Worm (Caenorhabditis elegans) whole organism, mixed stage, embryonic: ENCODE results near the gene lin-14.

ENCODE experiments used
- M03D4.4 ChIP-seq: sonication (generic microtip); optimal IDR thresholded peaks from 2 replicates; lab custom pipeline; 2017; ENCODE audit warnings: mild to moderate bottlenecking, missing genetic modification characterization, missing compliant biosample characterization
- bed-3 ChIP-seq: fragments of 200-800 bp; sonication (Bioruptor generic); optimal IDR thresholded peaks from 3 replicates; lab custom pipeline; 2018; ENCODE audit warnings: mild to moderate bottlenecking, missing genetic modification characterization, moderate library complexity, missing compliant biosample characterization
- blmp-1 ChIP-seq: fragments of 150-350 bp; optimal IDR thresholded peaks from 2 replicates; lab custom pipeline; 2014; ENCODE audit warnings: missing biosample characterization, missing genetic modification characterization
- ceh-39 ChIP-seq: fragments of 150-350 bp; optimal IDR thresholded peaks from 2 replicates; lab custom pipeline; 2014; ENCODE audit warnings: missing biosample characterization, missing genetic modification characterization
- ces-1 ChIP-seq: fragments of 150-350 bp; optimal IDR thresholded peaks from 2 replicates; lab custom pipeline; 2014; ENCODE audit warnings: missing biosample characterization, missing genetic modification reagents, missing genetic modification characterization
- cnd-1 ChIP-seq: fragments of 200-800 bp; sonication (Bioruptor generic); optimal IDR thresholded peaks from 2 replicates; lab custom pipeline; 2018; ENCODE audit warnings: mild to moderate bottlenecking, missing genetic modification characterization, missing compliant biosample characterization
- drap-1 ChIP-seq: fragments of 200-800 bp; sonication (Bioruptor generic); optimal IDR thresholded peaks from 3 replicates; lab custom pipeline; 2018; ENCODE audit warnings: mild to moderate bottlenecking, missing genetic modification characterization, missing compliant biosample characterization
- elt-1 ChIP-seq: sonication (generic microtip); optimal IDR thresholded peaks from 2 replicates; lab custom pipeline; 2017; ENCODE audit warnings: missing genetic modification characterization, mild to moderate bottlenecking, missing compliant biosample characterization, antibody characterized with exemption, moderate library complexity, borderline replicate concordance; ENCODE audit not compliant: insufficient read depth
- flh-1 ChIP-seq: fragments of 200-800 bp; sonication (Bioruptor generic); optimal IDR thresholded peaks from 2 replicates; lab custom pipeline; 2018; ENCODE audit warnings: mild to moderate bottlenecking, missing genetic modification characterization, moderate library complexity, missing compliant biosample characterization
- ham-2 ChIP-seq: fragments of 200-800 bp; sonication (Bioruptor generic); optimal IDR thresholded peaks from 2 replicates; lab custom pipeline; 2018; ENCODE audit warnings: mild to moderate bottlenecking, missing genetic modification characterization, missing compliant biosample characterization
- hlh-1 ChIP-seq: fragments of 150-350 bp; optimal IDR thresholded peaks from 2 replicates; lab custom pipeline; 2014; ENCODE audit warnings: missing biosample characterization, missing genetic modification reagents, missing genetic modification characterization
- lin-13 ChIP-seq: fragments of 150-350 bp; optimal IDR thresholded peaks from 2 replicates; lab custom pipeline; 2014; ENCODE audit warnings: missing biosample characterization, missing genetic modification characterization
- lin-32 ChIP-seq: fragments of 200-800 bp; sonication (Bioruptor generic); optimal IDR thresholded peaks from 2 replicates; lab custom pipeline; 2018; ENCODE audit warnings: mild to moderate bottlenecking, missing genetic modification characterization, missing compliant biosample characterization
- lsy-2 ChIP-seq: fragments of 150-350 bp; optimal IDR thresholded peaks from 2 replicates; lab custom pipeline; 2014; ENCODE audit warnings: missing biosample characterization, missing genetic modification characterization
- mab-5 ChIP-seq: fragments of 150-350 bp; optimal IDR thresholded peaks from 2 replicates; lab custom pipeline; 2014; ENCODE audit warnings: missing biosample characterization, missing genetic modification characterization
- mep-1 ChIP-seq: fragments of 150-350 bp; optimal IDR thresholded peaks from 2 replicates; lab custom pipeline; 2017; ENCODE audit warnings: missing biosample characterization, missing genetic modification reagents, missing genetic modification characterization, inconsistent platforms
- mls-2 ChIP-seq: sonication (generic microtip); optimal IDR thresholded peaks from 2 replicates; lab custom pipeline; 2016; ENCODE audit warnings: mild to moderate bottlenecking, missing genetic modification characterization, moderate library complexity, missing compliant biosample characterization
- nhr-12 ChIP-seq: fragments of 150-350 bp; optimal IDR thresholded peaks from 2 replicates; lab custom pipeline; 2014; ENCODE audit warnings: missing biosample characterization, missing genetic modification characterization
- nhr-2 ChIP-seq: fragments of 150-350 bp; optimal IDR thresholded peaks from 2 replicates; lab custom pipeline; 2014; ENCODE audit warnings: missing biosample characterization, missing genetic modification characterization
- nhr-237 ChIP-seq: fragments of 150-350 bp; optimal IDR thresholded peaks from 2 replicates; lab custom pipeline; 2014; ENCODE audit warnings: missing biosample characterization, missing genetic modification characterization
- nhr-28 ChIP-seq: fragments of 150-350 bp; optimal IDR thresholded peaks from 2 replicates; lab custom pipeline; 2014; ENCODE audit warnings: missing biosample characterization, missing genetic modification characterization
- nhr-76 ChIP-seq: sonication (generic microtip); optimal IDR thresholded peaks from 2 replicates; lab custom pipeline; 2017; ENCODE audit warnings: missing biosample characterization, missing genetic modification characterization
- pha-4 ChIP-seq: fragments of 150-350 bp; optimal IDR thresholded peaks from 2 replicates; lab custom pipeline; 2018; ENCODE audit warnings: missing biosample characterization, missing genetic modification reagents, missing genetic modification characterization
- sem-2 ChIP-seq: fragments of 200-800 bp; sonication (Bioruptor generic); optimal IDR thresholded peaks from 2 replicates; lab custom pipeline; 2018; ENCODE audit warnings: mild to moderate bottlenecking, missing genetic modification characterization, missing compliant biosample characterization
- sptf-1 ChIP-seq: sonication (generic microtip); optimal IDR thresholded peaks from 2 replicates; lab custom pipeline; 2017; ENCODE audit warnings: mild to moderate bottlenecking, missing genetic modification characterization, moderate library complexity, missing compliant biosample characterization
- tbx-8 ChIP-seq: fragments of 200-800 bp; sonication (Bioruptor generic); optimal IDR thresholded peaks from 2 replicates; lab custom pipeline; 2018; ENCODE audit warnings: mild to moderate bottlenecking, missing genetic modification characterization, moderate library complexity, missing compliant biosample characterization
- unc-120 ChIP-seq: sonication (generic microtip); optimal IDR thresholded peaks from 2 replicates; lab custom pipeline; 2017; ENCODE audit warnings: missing genetic modification characterization, missing compliant biosample characterization; ENCODE audit not compliant: poor library complexity, severe bottlenecking
- unc-39 ChIP-seq: fragments of 150-350 bp; optimal IDR thresholded peaks from 2 replicates; lab custom pipeline; 2014; ENCODE audit warnings: missing biosample characterization, missing genetic modification characterization
- unc-62 ChIP-seq: fragments of 150-350 bp; optimal IDR thresholded peaks from 2 replicates; lab custom pipeline; 2014; ENCODE audit warnings: missing biosample characterization, missing genetic modification reagents, missing genetic modification characterization
- zip-8 ChIP-seq: fragments of 150-350 bp; optimal IDR thresholded peaks from 2 replicates; lab custom pipeline; 2014; ENCODE audit warnings: missing biosample characterization, missing genetic modification characterization
- ztf-11 ChIP-seq: fragments of 150-350 bp; optimal IDR thresholded peaks from 2 replicates; lab custom pipeline; 2014; ENCODE audit warnings: missing biosample characterization, missing genetic modification characterization

The lin-14 gene

DNA sequence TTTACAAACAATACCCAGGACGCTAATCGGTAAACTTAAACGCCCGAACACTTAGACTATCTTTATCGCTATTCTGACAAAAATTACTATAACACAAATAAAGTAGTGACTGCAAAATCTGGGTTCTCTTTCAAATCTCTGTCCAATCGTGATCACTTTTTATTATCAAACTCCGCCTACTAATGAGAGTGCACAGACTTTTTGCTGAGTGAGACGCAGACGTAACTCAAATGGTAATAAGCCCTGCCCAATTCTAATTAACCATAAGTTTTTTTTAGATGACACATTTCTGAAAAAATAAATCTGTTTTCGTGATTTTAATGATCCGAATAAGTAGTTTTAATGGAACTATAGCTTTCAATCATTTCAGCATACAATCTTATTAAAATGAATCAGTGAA, 7.0 kb downstream of the lin-14 start:
- no peak for TF ChIP-seq nhr-12 (tag; lab: Kevin White, UChicago)
- TF ChIP-seq zip-8 = no peak
- peak; percentile 6 for TF ChIP-seq ces-1
- TF ChIP-seq, all 35 proteins: peak for 1

- TF ChIP-seq ces-1 = peak; percentile 11
- TF ChIP-seq sptf-1 (tag; lab: Kevin White, UChicago) = peak; percentile 31
- TF ChIP-seq elt-1 (tag; lab: Kevin White, UChicago) = no peak
These were observed 7.8 kb downstream of the lin-14 start for ce11 chrX:11472953-11473671.

DNA sequence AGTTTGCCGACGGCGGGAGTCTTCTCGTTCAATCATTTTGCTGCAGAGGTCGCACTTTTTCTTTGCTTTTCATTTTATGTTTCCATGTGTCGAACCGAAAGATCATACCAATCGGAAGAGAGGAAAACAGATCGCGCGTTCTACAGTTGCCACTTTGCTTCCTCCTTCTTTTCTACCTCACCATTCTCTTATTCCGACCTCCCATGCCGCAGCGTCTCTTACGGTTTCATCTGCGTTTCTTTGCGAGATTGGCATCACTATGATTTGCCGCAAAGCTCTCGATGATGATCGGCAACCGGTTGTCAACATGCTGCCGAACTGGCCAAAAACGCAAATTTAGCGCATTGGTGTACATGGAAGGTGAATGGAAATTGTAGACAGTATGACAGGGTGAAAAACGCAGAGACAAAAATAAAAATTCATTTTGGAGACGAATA, 8.8 kb downstream of the lin-14 start:
- no peak for TF ChIP-seq lin-32 (GFP tag; lab: Kevin White, UChicago)
- no peak for TF ChIP-seq nhr-28 (tag; lab: Kevin White, UChicago)
- TF ChIP-seq hlh-1 (tag; lab: Kevin White, UChicago) = no peak
- TF ChIP-seq lin-13 = no peak
- peak; percentile 40 for TF ChIP-seq ham-2 (GFP tag; lab: Kevin White, UChicago)
- TF ChIP-seq nhr-237 (tag; lab: Kevin White, UChicago) = peak; percentile 67
- TF ChIP-seq nhr-2 (tag; lab: Kevin White, UChicago) = no peak
- TF ChIP-seq unc-120 = no peak
- TF ChIP-seq pha-4 (tag; lab: Kevin White, UChicago) = peak; percentile 53
- TF ChIP-seq unc-62 (GFP tag; lab: Kevin White, UChicago) = no peak
- TF ChIP-seq ces-1 = no peak
- no peak for TF ChIP-seq elt-1 (tag; lab: Kevin White, UChicago)
- TF ChIP-seq blmp-1 (tag; lab: Kevin White, UChicago) = no peak
- TF ChIP-seq ceh-39 = no peak
- TF ChIP-seq mep-1 (tag; lab: Kevin White, UChicago) = peak; percentile 14
- TF ChIP-seq, all 35 proteins: peak for 4

DNA sequence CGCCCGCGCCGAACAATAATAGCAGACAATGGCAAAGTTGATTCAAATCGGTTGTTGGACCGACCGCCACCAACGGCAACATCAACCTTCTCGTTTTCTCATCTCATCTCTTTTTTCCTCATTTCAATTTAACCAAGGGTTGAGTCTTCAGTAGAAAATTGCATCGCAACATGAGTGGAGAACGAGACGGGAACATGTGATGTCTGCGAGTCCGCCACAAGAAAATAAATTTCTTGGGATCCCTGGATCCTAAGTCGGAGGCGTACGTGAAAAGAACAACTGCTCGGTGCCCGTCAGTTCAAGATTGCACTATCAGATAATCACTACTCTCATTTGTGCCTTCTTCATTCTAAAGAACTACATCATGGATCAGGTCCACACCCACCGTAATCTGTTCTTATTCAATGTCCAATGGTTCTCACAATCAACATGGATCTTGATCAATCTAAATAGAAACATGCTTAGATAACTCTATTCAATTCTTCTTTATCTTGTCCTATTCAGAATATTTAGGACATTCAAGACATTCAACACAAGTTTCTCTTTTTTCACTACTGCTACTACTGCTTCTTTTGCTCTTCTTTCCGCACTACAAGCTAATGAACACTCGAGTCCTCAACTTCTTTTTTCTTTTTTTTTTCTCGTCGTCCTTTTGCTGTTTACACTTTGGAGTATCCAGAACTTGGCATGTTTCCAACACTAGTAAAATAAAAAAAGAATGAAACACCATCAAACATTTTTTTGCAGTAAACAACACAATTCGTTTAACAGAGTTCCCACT, 9.4 kb downstream of the lin-14 start:
- no peak for TF ChIP-seq pha-4 (tag; lab: Kevin White, UChicago)
- no peak for TF ChIP-seq flh-1 (GFP tag; lab: Kevin White, UChicago)
- no peak for TF ChIP-seq cnd-1 (tag; lab: Kevin White, UChicago)
- no peak for TF ChIP-seq unc-39 (tag; lab: Kevin White, UChicago)

DNA sequence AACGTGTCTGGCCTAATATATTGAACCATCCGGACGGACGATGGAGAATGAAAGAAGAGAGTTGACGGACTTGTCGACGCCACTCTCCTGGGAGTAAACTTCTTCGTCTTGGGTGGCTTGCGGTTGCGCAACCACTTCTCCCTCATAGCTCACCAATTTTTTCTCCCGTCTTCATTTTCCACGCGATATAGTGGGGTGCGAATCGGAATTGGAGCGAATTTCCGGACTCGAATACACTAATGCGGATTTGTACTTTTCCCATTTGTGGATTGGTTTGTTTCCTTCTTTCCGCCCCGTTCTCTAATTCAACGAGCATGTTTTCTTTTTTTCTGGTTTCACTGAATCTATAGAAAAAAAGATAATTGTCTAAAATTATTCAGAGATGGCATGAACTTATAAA, 10.4 kb downstream of the lin-14 start:
- TF ChIP-seq unc-39 (tag; lab: Kevin White, UChicago) = no peak
- TF ChIP-seq M03D4.4 (tag; lab: Kevin White, UChicago) = no peak
- TF ChIP-seq sptf-1 (tag; lab: Kevin White, UChicago) = no peak
- no peak for TF ChIP-seq bed-3 (GFP tag; lab: Kevin White, UChicago)
- no peak for TF ChIP-seq nhr-237 (tag; lab: Kevin White, UChicago)
- TF ChIP-seq mls-2 = no peak
- no peak for TF ChIP-seq elt-1 (tag; lab: Kevin White, UChicago)
- TF ChIP-seq pha-4 (tag; lab: Kevin White, UChicago) = no peak
- no peak for TF ChIP-seq sem-2
- no peak for TF ChIP-seq mab-5 (tag; lab: Kevin White, UChicago)
- no peak for TF ChIP-seq lsy-2 (tag; lab: Kevin White, UChicago)
- TF ChIP-seq nhr-2 (tag; lab: Kevin White, UChicago) = no peak
- no peak for TF ChIP-seq tbx-8 (GFP tag; lab: Kevin White, UChicago)
- TF ChIP-seq ztf-11 (tag; lab: Kevin White, UChicago) = no peak
- no peak for TF ChIP-seq drap-1 (GFP tag; lab: Kevin White, UChicago)
- no peak for TF ChIP-seq mep-1 (tag; lab: Kevin White, UChicago)
- no peak for TF ChIP-seq unc-120
- TF ChIP-seq nhr-12 (tag; lab: Kevin White, UChicago) = no peak
- TF ChIP-seq nhr-76 (tag; lab: Kevin White, UChicago) = no peak
